Worm (Caenorhabditis elegans): Measurements from ENCODE around the gene T19D12.2.

The T19D12.2 gene

ce11 chrII:6709680-6710079 lies 48.5 kb downstream of the T19D12.2 start:
- TF ChIP-seq him-1 (tag; optimal IDR thresholded peaks at IDR 0.05) (no peak), dao-5 (tag; optimal IDR thresholded peaks at IDR 0.05) (no peak), W03F9.2 (tag; optimal IDR thresholded peaks at IDR 0.05) (no peak)

ce11 chrII:6710596-6710995 lies 49.5 kb downstream of the T19D12.2 start:
- no peak for TF ChIP-seq him-1 (tag; optimal IDR thresholded peaks at IDR 0.05)
- no peak for TF ChIP-seq dao-5 (tag; optimal IDR thresholded peaks at IDR 0.05)
- no peak for TF ChIP-seq W03F9.2 (tag; optimal IDR thresholded peaks at IDR 0.05)

ce11 chrII:6712177-6712981 lies 51.2 kb downstream of the T19D12.2 start, which contains the start of the genes dpy-10 and T14B4.19:
dpy-10 (minus strand) TSS chrII:6712227.
T14B4.19 (minus strand) TSS chrII:6712931.
- TF ChIP-seq him-1 (tag; optimal IDR thresholded peaks at IDR 0.05) (no peak), W03F9.2 (tag; optimal IDR thresholded peaks at IDR 0.05) (no peak), dao-5 (tag; optimal IDR thresholded peaks at IDR 0.05) (no peak)

- no peak for TF ChIP-seq dao-5 (tag; optimal IDR thresholded peaks at IDR 0.05)
- no peak for TF ChIP-seq him-1 (tag; optimal IDR thresholded peaks at IDR 0.05)
- no peak for TF ChIP-seq W03F9.2 (tag; optimal IDR thresholded peaks at IDR 0.05)
Measured at ce11 chrII:6713003-6713402, 51.9 kb downstream of the T19D12.2 start.

- TF ChIP-seq dao-5 (tag; optimal IDR thresholded peaks at IDR 0.05) (no peak), him-1 (tag; optimal IDR thresholded peaks at IDR 0.05) (no peak), W03F9.2 (tag; optimal IDR thresholded peaks at IDR 0.05) (no peak)
Measured at ce11 chrII:6713832-6714342, 52.8 kb downstream of the T19D12.2 start, which contains the start of gene dpy-2. dpy-2 (plus strand) TSS chrII:6714292.
